Worm (Caenorhabditis elegans) whole organism, late embryonic: ENCODE results near the gene srp-7.

ENCODE experiments used
- ceh-34 ChIP-seq: sonication (generic microtip); optimal IDR thresholded peaks from 2 replicates; lab custom pipeline; 2016; ENCODE audit warnings: mild to moderate bottlenecking, missing genetic modification characterization, missing compliant biosample characterization
- hlh-13 ChIP-seq: fragments of 200-800 bp; sonication (Bioruptor generic); optimal IDR thresholded peaks from 2 replicates; lab custom pipeline; 2018; ENCODE audit warnings: mild to moderate bottlenecking, missing genetic modification characterization, missing compliant biosample characterization
- syd-9 ChIP-seq: sonication (generic microtip); optimal IDR thresholded peaks from 2 replicates; lab custom pipeline; 2016; ENCODE audit warnings: mild to moderate bottlenecking, missing genetic modification characterization, moderate library complexity, missing compliant biosample characterization
- unc-86 ChIP-seq: sonication (generic microtip); optimal IDR thresholded peaks from 2 replicates; lab custom pipeline; 2016; ENCODE audit warnings: missing genetic modification characterization, missing compliant biosample characterization

srp-7 gene

DNA sequence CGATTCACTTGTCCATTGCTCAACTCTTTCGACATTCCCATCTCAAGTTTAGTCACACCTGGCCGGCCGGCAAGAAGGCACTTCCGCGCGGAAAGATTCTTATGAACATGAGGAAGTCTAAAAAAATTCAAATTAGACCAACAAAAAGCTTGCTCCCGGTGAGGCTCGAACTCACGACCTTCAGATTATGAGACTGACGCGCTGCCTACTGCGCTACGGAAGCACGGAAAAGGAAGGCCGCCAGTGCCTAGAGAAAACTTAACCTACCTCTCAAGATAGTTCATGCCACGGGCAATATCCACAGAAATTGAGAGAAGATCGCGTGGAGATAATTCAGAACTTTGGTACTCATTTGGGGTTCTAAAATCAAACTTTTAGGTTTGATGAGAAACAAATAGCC, 51.1 kb downstream of the srp-7 start (continued):
- TF ChIP-seq unc-86 (tag; lab: Kevin White, UChicago) = no peak
- no peak for TF ChIP-seq hlh-13 (GFP tag; lab: Kevin White, UChicago)
- no peak for TF ChIP-seq syd-9
- TF ChIP-seq ceh-34 (tag; lab: Kevin White, UChicago) = no peak
